Worm (Caenorhabditis elegans) whole organism, L1 larva: ENCODE results near the gene F14B8.6.

ENCODE experiments used
- C04F5.9 ChIP-seq: sonication (generic microtip); optimal IDR thresholded peaks from 2 replicates; lab custom pipeline; 2016; ENCODE audit warnings: missing genetic modification characterization, missing compliant biosample characterization
- C16A3.4 ChIP-seq: fragments of 150-350 bp; optimal IDR thresholded peaks from 2 replicates; lab custom pipeline; 2014; ENCODE audit warnings: missing biosample characterization, missing genetic modification characterization
- ama-1 ChIP-seq: fragments of 150-350 bp; optimal IDR thresholded peaks from 2 replicates; lab custom pipeline; 2014
- ceh-88 ChIP-seq: fragments of 200-800 bp; sonication (Bioruptor generic); IDR thresholded peaks from 2 replicates; pipeline ENCODE4 v1.3.6; 2022; ENCODE audit warnings: missing genetic modification characterization, missing compliant biosample characterization
- ceh-90 ChIP-seq: sonication (generic microtip); optimal IDR thresholded peaks from 2 replicates; lab custom pipeline; 2016; ENCODE audit warnings: missing genetic modification characterization, missing compliant biosample characterization
- dpl-1 ChIP-seq, 3 experiments: fragments of 150-350 bp in 2 of 3; sonication (generic microtip) in 1 of 3; optimal IDR thresholded peaks; 2 replicates each; lab custom pipeline; 2014 to 2017; ENCODE audit warnings: missing biosample characterization in 3 of 3, missing genetic modification characterization in 3 of 3, missing genetic modification reagents in 3 of 3
- dsc-1 ChIP-seq: sonication (generic microtip); optimal IDR thresholded peaks from 2 replicates; lab custom pipeline; 2016; ENCODE audit warnings: mild to moderate bottlenecking, missing genetic modification characterization, missing compliant biosample characterization
- efl-1 ChIP-seq, 4 experiments: fragments of 150-350 bp; optimal IDR thresholded peaks in 3 of 4; peaks in 1 of 4; 1 replicate in 1 of 4; 2 replicates in 3 of 4; lab custom pipeline; 2014; ENCODE audit warnings: missing biosample characterization in 2 of 4, missing genetic modification characterization in 2 of 4, missing genetic modification reagents in 2 of 4
- egl-13 ChIP-seq: sonication (generic microtip); optimal IDR thresholded peaks from 2 replicates; lab custom pipeline; 2016; ENCODE audit warnings: missing genotype, missing genetic modification reagents, missing genetic modification characterization, missing compliant biosample characterization
- elt-2 ChIP-seq: sonication (generic microtip); optimal IDR thresholded peaks from 2 replicates; lab custom pipeline; 2016; ENCODE audit warnings: missing genetic modification characterization, mild to moderate bottlenecking, inconsistent platforms, missing compliant biosample characterization, missing genetic modification reagents
- elt-3 ChIP-seq, 6 experiments: fragments of 150-350 bp in 1 of 6; sonication (generic microtip); optimal IDR thresholded peaks; 2 replicates each; lab custom pipeline; 2017 to 2018; ENCODE audit warnings: missing biosample characterization in 6 of 6, missing genetic modification characterization in 6 of 6, inconsistent platforms in 1 of 6
- ets-5 ChIP-seq: fragments of 200-800 bp; sonication (Bioruptor generic); IDR thresholded peaks from 2 replicates; pipeline ENCODE4 v1.3.6; 2022; ENCODE audit warnings: missing genetic modification characterization, missing compliant biosample characterization
- fkh-8 ChIP-seq: sonication (generic microtip); optimal IDR thresholded peaks from 2 replicates; lab custom pipeline; 2016; ENCODE audit warnings: mild to moderate bottlenecking, missing genetic modification characterization, missing compliant biosample characterization
- fos-1 ChIP-seq: fragments of 150-350 bp; optimal IDR thresholded peaks from 2 replicates; lab custom pipeline; 2014; ENCODE audit warnings: missing biosample characterization, missing genetic modification characterization
- hlh-4 ChIP-seq: sonication (generic microtip); optimal IDR thresholded peaks from 2 replicates; lab custom pipeline; 2016; ENCODE audit warnings: mild to moderate bottlenecking, missing genetic modification characterization, missing compliant biosample characterization
- irx-1 ChIP-seq: sonication (generic microtip); optimal IDR thresholded peaks from 2 replicates; lab custom pipeline; 2016; ENCODE audit warnings: missing genetic modification characterization, missing compliant biosample characterization
- lin-13 ChIP-seq: fragments of 150-350 bp; optimal IDR thresholded peaks from 2 replicates; lab custom pipeline; 2014; ENCODE audit warnings: missing biosample characterization, missing genetic modification reagents, missing genetic modification characterization
- lin-14 ChIP-seq: fragments of 200-800 bp; sonication (Bioruptor generic); optimal IDR thresholded peaks from 2 replicates; lab custom pipeline; 2018; ENCODE audit warnings: mild to moderate bottlenecking, missing genetic modification characterization, moderate library complexity, missing compliant biosample characterization
- lin-35 ChIP-seq, 2 experiments: fragments of 150-350 bp; optimal IDR thresholded peaks; 2 replicates each; lab custom pipeline; 2014; ENCODE audit warnings: missing biosample characterization in 2 of 2, missing genetic modification characterization in 2 of 2, missing genetic modification reagents in 2 of 2
- mdl-1 ChIP-seq, 2 experiments: fragments of 150-350 bp; optimal IDR thresholded peaks; 2 replicates each; lab custom pipeline; 2014 to 2017; ENCODE audit warnings: missing biosample characterization in 2 of 2, missing genetic modification characterization in 2 of 2, inconsistent platforms in 1 of 2
- mef-2 ChIP-seq: fragments of 150-350 bp; optimal IDR thresholded peaks from 2 replicates; lab custom pipeline; 2014; ENCODE audit warnings: missing biosample characterization, missing genetic modification characterization
- nhr-19 ChIP-seq: fragments of 200-800 bp; sonication (Bioruptor generic); conservative IDR thresholded peaks from 2 replicates; pipeline ENCODE4 v1.3.6; 2022; ENCODE audit warnings: missing genetic modification characterization, missing compliant biosample characterization
- nhr-47 ChIP-seq: sonication (generic microtip); optimal IDR thresholded peaks from 2 replicates; lab custom pipeline; 2016; ENCODE audit warnings: mild to moderate bottlenecking, missing genetic modification characterization, moderate library complexity, missing compliant biosample characterization
- nhr-71 ChIP-seq: sonication (generic microtip); optimal IDR thresholded peaks from 2 replicates; lab custom pipeline; 2016; ENCODE audit warnings: mild to moderate bottlenecking, missing genetic modification characterization, moderate library complexity, missing compliant biosample characterization
- nhr-76 ChIP-seq: sonication (generic microtip); optimal IDR thresholded peaks from 2 replicates; lab custom pipeline; 2017; ENCODE audit warnings: missing biosample characterization, missing genetic modification characterization
- nhr-85 ChIP-seq: sonication (generic microtip); peaks from one replicate; lab custom pipeline; 2016; ENCODE audit warnings: missing genetic modification characterization, inconsistent platforms, missing compliant biosample characterization
- nhr-90 ChIP-seq: sonication (generic microtip); optimal IDR thresholded peaks from 2 replicates; lab custom pipeline; 2016; ENCODE audit warnings: mild to moderate bottlenecking, missing genetic modification characterization, missing compliant biosample characterization; ENCODE audit not compliant: poor library complexity
- pag-3 ChIP-seq: sonication (generic microtip); optimal IDR thresholded peaks from 2 replicates; lab custom pipeline; 2017; ENCODE audit warnings: missing genetic modification characterization, mild to moderate bottlenecking, missing compliant biosample characterization, antibody characterized with exemption, borderline replicate concordance; ENCODE audit not compliant: insufficient read depth
- pax-3 ChIP-seq: fragments of 200-800 bp; sonication (Bioruptor generic); optimal IDR thresholded peaks from 2 replicates; lab custom pipeline; 2018; ENCODE audit warnings: mild to moderate bottlenecking, missing genetic modification characterization, moderate library complexity, missing compliant biosample characterization
- pqm-1 ChIP-seq: sonication (generic microtip); optimal IDR thresholded peaks from 3 replicates; lab custom pipeline; 2017; ENCODE audit warnings: missing biosample characterization, missing genetic modification characterization
- rnt-1 ChIP-seq: sonication (generic microtip); optimal IDR thresholded peaks from 2 replicates; lab custom pipeline; 2016; ENCODE audit warnings: mild to moderate bottlenecking, missing genetic modification characterization, moderate library complexity, missing compliant biosample characterization
- snpc-4 ChIP-seq: fragments of 150-350 bp; optimal IDR thresholded peaks from 2 replicates; lab custom pipeline; 2014; ENCODE audit warnings: missing biosample characterization, missing genetic modification characterization
- swsn-7 ChIP-seq: sonication (generic microtip); optimal IDR thresholded peaks from 2 replicates; lab custom pipeline; 2016; ENCODE audit warnings: missing genetic modification characterization, missing compliant biosample characterization
- tbx-2 ChIP-seq: sonication (generic microtip); optimal IDR thresholded peaks from 2 replicates; lab custom pipeline; 2016; ENCODE audit warnings: missing genetic modification characterization, missing compliant biosample characterization
- tlp-1 ChIP-seq: fragments of 150-350 bp; optimal IDR thresholded peaks from 2 replicates; lab custom pipeline; 2014; ENCODE audit warnings: missing biosample characterization, missing genetic modification characterization
- unc-30 ChIP-seq: sonication (generic microtip); optimal IDR thresholded peaks from 2 replicates; lab custom pipeline; 2017; ENCODE audit warnings: missing biosample characterization, missing genetic modification characterization
- xbp-1 ChIP-seq: sonication (generic microtip); optimal IDR thresholded peaks from 2 replicates; lab custom pipeline; 2016; ENCODE audit warnings: missing genetic modification characterization, missing compliant biosample characterization
- ztf-11 ChIP-seq, 2 experiments: sonication (generic microtip); optimal IDR thresholded peaks; 2 replicates each; lab custom pipeline; 2016 to 2017; ENCODE audit warnings: missing genetic modification characterization in 2 of 2, missing biosample characterization in 1 of 2, missing compliant biosample characterization in 1 of 2
- ztf-4 ChIP-seq: fragments of 150-350 bp; optimal IDR thresholded peaks from 2 replicates; lab custom pipeline; 2014; ENCODE audit warnings: missing biosample characterization, missing genetic modification characterization

F14B8.6 gene

ce11 chrX:6916150-6916549 lies 16.1 kb downstream of the F14B8.6 start:
- no peak for TF ChIP-seq xbp-1 (tag; lab: Kevin White, UChicago)
- no peak for TF ChIP-seq tlp-1 (tag; lab: Kevin White, UChicago)
- peak; percentile 69 for TF ChIP-seq lin-14 (GFP tag; lab: Kevin White, UChicago)
- peak; percentile 9 for TF ChIP-seq nhr-47 (tag; lab: Kevin White, UChicago)
- TF ChIP-seq nhr-19 (GFP tag; lab: Robert Waterston, UW): no peak
- TF ChIP-seq fkh-8 (tag; lab: Kevin White, UChicago): peak; percentile 20
- TF ChIP-seq mef-2 (tag; lab: Kevin White, UChicago): no peak
- peak; percentile 76 for TF ChIP-seq nhr-85 (tag; lab: Kevin White, UChicago)
- TF ChIP-seq C16A3.4 (tag; lab: Kevin White, UChicago): no peak
- no peak for TF ChIP-seq irx-1 (tag; lab: Kevin White, UChicago)
- no peak for TF ChIP-seq rnt-1
- no peak for TF ChIP-seq nhr-90 (tag; lab: Kevin White, UChicago)
- no peak for TF ChIP-seq ztf-11 (tag; optimal IDR thresholded peaks at IDR 0.05; lab: Kevin White, UChicago)
- no peak for TF ChIP-seq egl-13 (tag; lab: Kevin White, UChicago)
- TF ChIP-seq pax-3 (tag; lab: Kevin White, UChicago): no peak
- peak; percentile 49 for TF ChIP-seq nhr-71 (tag; lab: Kevin White, UChicago)
- no peak for TF ChIP-seq ama-1 (lab: Kevin White, UChicago)
- TF ChIP-seq mdl-1 (tag; optimal IDR thresholded peaks at IDR 0.05; lab: Kevin White, UChicago): no peak
- TF ChIP-seq tbx-2 (tag; lab: Kevin White, UChicago): peak; percentile 29
- TF ChIP-seq snpc-4 (tag; lab: Kevin White, UChicago): no peak
- TF ChIP-seq dpl-1 (GFP tag; optimal IDR thresholded peaks at IDR 0.05; lab: Kevin White, UChicago): no peak
- no peak for TF ChIP-seq ceh-90 (tag; lab: Kevin White, UChicago)
- TF ChIP-seq, all 84 proteins: peak for 6

- TF ChIP-seq efl-1 (optimal IDR thresholded peaks at IDR 0.05; lab: Kevin White, UChicago) (no peak), efl-1 (GFP tag; optimal IDR thresholded peaks at IDR 0.05 in 1 of 2; lab: Kevin White, UChicago) (peak in 1 of 2 experiments; percentile 22), nhr-76 (tag; lab: Kevin White, UChicago) (no peak), ceh-88 (GFP tag; lab: Robert Waterston, UW) (no peak), fos-1 (no peak), dsc-1 (tag; lab: Kevin White, UChicago) (peak; percentile 33), C04F5.9 (tag; lab: Kevin White, UChicago) (no peak)
These were observed 16.9 kb downstream of the F14B8.6 start for ce11 chrX:6915279-6915678.

ce11 chrX:6913989-6914388 lies 18.2 kb downstream of the F14B8.6 start, which contains the start of gene nhx-4:
Gene nhx-4 (plus strand): TSS chrX:6914289.
- TF ChIP-seq ama-1 (lab: Kevin White, UChicago): no peak
- TF ChIP-seq nhr-76 (tag; lab: Kevin White, UChicago): no peak
- TF ChIP-seq C04F5.9 (tag; lab: Kevin White, UChicago): no peak
- TF ChIP-seq swsn-7 (tag; lab: Kevin White, UChicago): no peak
- no peak for TF ChIP-seq lin-13 (GFP tag; lab: Kevin White, UChicago)
- TF ChIP-seq mef-2 (tag; lab: Kevin White, UChicago): no peak
- TF ChIP-seq C16A3.4 (tag; lab: Kevin White, UChicago): no peak
- TF ChIP-seq xbp-1 (tag; lab: Kevin White, UChicago): no peak
- no peak for TF ChIP-seq ztf-4 (tag; lab: Kevin White, UChicago)
- TF ChIP-seq pag-3 (tag; lab: Kevin White, UChicago): no peak
- no peak for TF ChIP-seq pax-3 (tag; lab: Kevin White, UChicago)
- no peak for TF ChIP-seq pqm-1
- no peak for TF ChIP-seq egl-13 (tag; lab: Kevin White, UChicago)
- no peak for TF ChIP-seq dpl-1 (GFP tag; optimal IDR thresholded peaks at IDR 0.05; lab: Kevin White, UChicago)

- TF ChIP-seq dsc-1 (tag; lab: Kevin White, UChicago): no peak
- no peak for TF ChIP-seq lin-14 (GFP tag; lab: Kevin White, UChicago)
- peak in 1 of 2 experiments; percentile 32 for TF ChIP-seq lin-35 (GFP tag; optimal IDR thresholded peaks at IDR 0.05; lab: Kevin White, UChicago)
- TF ChIP-seq elt-3 (tag; optimal IDR thresholded peaks at IDR 0.05; lab: Kevin White, UChicago): no peak
- TF ChIP-seq ets-5 (GFP tag; lab: Robert Waterston, UW): no peak
- TF ChIP-seq nhr-90 (tag; lab: Kevin White, UChicago): peak; percentile 14
- TF ChIP-seq unc-30 (tag; lab: Kevin White, UChicago): no peak
- peak; percentile 77 for TF ChIP-seq elt-2 (tag; lab: Kevin White, UChicago)
- TF ChIP-seq hlh-4 (tag; lab: Kevin White, UChicago): no peak
These were observed 26.6 kb downstream of the F14B8.6 start for ce11 chrX:6905581-6905980.
